Worm (Caenorhabditis elegans) whole organism, midembryonic: ENCODE data around the gene Y45F10D.16.

Source experiments
- flt-1 ChIP-seq: fragments of 200-800 bp; sonication (Bioruptor generic); IDR thresholded peaks from 2 replicates; pipeline ENCODE4 v1.3.6; 2022; ENCODE audit warnings: missing genetic modification characterization, missing compliant biosample characterization
- med-1 ChIP-seq: sonication (generic microtip); optimal IDR thresholded peaks from 2 replicates; lab custom pipeline; 2017; ENCODE audit warnings: missing genetic modification characterization, mild to moderate bottlenecking, missing compliant biosample characterization, antibody characterized with exemption, missing genetic modification reagents; ENCODE audit not compliant: insufficient read depth

- TF ChIP-seq flt-1 (GFP tag; lab: Robert Waterston, UW) = no peak
- no peak for TF ChIP-seq med-1 (GFP tag; lab: Kevin White, UChicago)
These were observed 30.8 kb upstream of the Y45F10D.16 start, which contains the start of gene C47A4.5 for ce11 chrIV:13745409-13745808.
